Worm (Caenorhabditis elegans) whole organism, L4/young adult: ENCODE data around the gene gst-9.
A peak's percentile ranks its signal among the peaks of the same experiment; 100 is the strongest.
"Not testable (repeated sequence)": the region's sequence is repeated elsewhere in the genome, so short reads cannot be mapped to it uniquely, and the experiment has no call there.

Source experiments
- W03F9.2 ChIP-seq: fragments of 150-350 bp; optimal IDR thresholded peaks from 2 replicates; lab custom pipeline; 2014; ENCODE audit warnings: missing biosample characterization, missing genetic modification characterization
- dao-5 ChIP-seq: sonication (generic microtip); optimal IDR thresholded peaks from 2 replicates; lab custom pipeline; 2016; ENCODE audit warnings: missing genotype, missing genetic modification characterization, moderate library complexity, missing compliant biosample characterization
- him-1 ChIP-seq: sonication (generic microtip); optimal IDR thresholded peaks from 2 replicates; lab custom pipeline; 2016; ENCODE audit warnings: missing genotype, missing genetic modification reagents, missing genetic modification characterization, missing compliant biosample characterization

The gst-9 gene

ce11 chrII:4892594-4892993 is 1.2 kb downstream of the gst-9 start, which contains the start of gene msp-33:
Gene msp-33, minus strand, starts transcription at chrII:4892694.
- TF ChIP-seq W03F9.2 (tag; lab: Kevin White, UChicago) (no peak), him-1 (tag; lab: Kevin White, UChicago) (no peak), dao-5 (tag; lab: Kevin White, UChicago) (no peak)

DNA sequence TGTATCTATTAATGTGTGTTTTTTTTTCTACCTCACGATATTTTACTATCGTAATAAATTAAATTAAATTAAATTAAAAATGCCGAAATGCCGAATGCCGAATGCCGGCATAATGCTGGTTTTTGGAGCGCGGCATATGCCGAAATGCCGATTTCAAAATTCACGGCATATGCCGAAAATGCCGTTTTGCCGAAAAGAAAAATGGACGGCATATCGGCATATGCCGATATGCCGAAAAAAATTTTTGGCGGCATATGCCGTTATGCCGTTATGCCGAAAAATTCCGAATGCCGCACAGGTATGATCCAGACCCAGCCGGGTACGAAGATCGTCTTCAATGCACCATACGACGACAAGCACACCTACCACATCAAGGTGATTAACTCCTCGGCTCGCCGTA is 7.1 kb downstream of the gst-9 start, which contains the start of gene msp-32:
TSS of gene msp-32 (plus strand) at position 301 of the 400 bp plus-strand sequence.
- not testable (repeated sequence) for TF ChIP-seq W03F9.2, dao-5, him-1 (tag; lab: Kevin White, UChicago)

ce11 chrII:4902035-4902434 is 10.7 kb downstream of the gst-9 start, which contains the start of gene R05F9.9:
Gene R05F9.9, minus strand, starts transcription at chrII:4902100.
- TF ChIP-seq dao-5 (tag; lab: Kevin White, UChicago) = no peak
- no peak for TF ChIP-seq him-1 (tag; lab: Kevin White, UChicago)
- TF ChIP-seq W03F9.2 (tag; lab: Kevin White, UChicago) = no peak

DNA sequence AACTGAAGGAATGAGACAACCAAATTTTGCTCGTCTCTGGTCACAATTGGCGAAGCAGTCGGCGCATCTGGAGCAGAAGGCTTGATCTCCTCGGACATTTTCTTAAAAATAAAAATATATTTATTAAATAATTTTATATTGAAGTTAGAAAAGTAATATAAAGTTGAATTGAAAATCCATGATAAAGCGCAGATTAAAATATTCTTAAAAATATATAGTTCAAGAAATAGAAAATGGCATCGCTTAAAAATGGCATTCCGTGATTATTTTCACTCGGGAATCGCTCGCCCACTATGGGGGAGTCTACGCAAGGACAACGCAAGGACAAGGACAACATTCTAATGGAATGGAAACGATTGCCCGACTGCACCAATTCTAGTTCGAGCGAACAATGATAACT is 12.3 kb downstream of the gst-9 start, which contains the start of gene sgt-1:
TSS of gene sgt-1 (minus strand) at position 101 of the 400 bp plus-strand sequence.
- not testable (repeated sequence) for TF ChIP-seq W03F9.2, dao-5, him-1 (tag; lab: Kevin White, UChicago)

- TF ChIP-seq W03F9.2 (tag; lab: Kevin White, UChicago) (peak; percentile 88), him-1 (tag; lab: Kevin White, UChicago) (no peak), dao-5 (tag; lab: Kevin White, UChicago) (no peak)
Observed at ce11 chrII:4904277-4904676, 12.9 kb downstream of the gst-9 start.

ce11 chrII:4904778-4905177 is 13.4 kb downstream of the gst-9 start, which contains the start of gene btbd-10:
Gene btbd-10, plus strand, starts transcription at chrII:4905008.
- TF ChIP-seq him-1 (tag; lab: Kevin White, UChicago) (no peak), dao-5 (tag; lab: Kevin White, UChicago) (no peak), W03F9.2 (tag; lab: Kevin White, UChicago) (no peak)

- no peak for TF ChIP-seq him-1 (tag; lab: Kevin White, UChicago)
- no peak for TF ChIP-seq W03F9.2 (tag; lab: Kevin White, UChicago)
- TF ChIP-seq dao-5 (tag; lab: Kevin White, UChicago) = no peak
Observed at ce11 chrII:4905331-4905730, 13.9 kb downstream of the gst-9 start.

DNA sequence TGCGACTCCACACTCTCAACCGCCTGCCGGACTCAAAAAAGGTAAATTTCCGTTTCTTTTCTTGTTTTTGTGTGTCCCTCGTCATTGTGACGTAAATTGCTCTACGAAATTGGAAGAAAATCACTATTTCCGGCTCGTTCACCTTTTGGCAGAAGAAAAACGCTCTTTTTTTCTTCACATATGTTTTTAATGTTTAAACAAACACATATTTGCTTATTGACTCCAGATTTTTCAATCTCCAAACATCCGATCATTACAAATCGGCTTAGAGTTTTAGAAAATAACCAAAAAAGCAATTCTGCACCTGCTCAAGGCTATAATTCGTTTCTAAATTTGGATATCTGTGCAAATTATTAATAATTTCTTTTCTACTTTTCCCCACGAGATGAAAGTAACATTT is 14.5 kb downstream of the gst-9 start:
- TF ChIP-seq W03F9.2 (tag; lab: Kevin White, UChicago) (no peak), him-1 (tag; lab: Kevin White, UChicago) (no peak), dao-5 (tag; lab: Kevin White, UChicago) (no peak)

DNA sequence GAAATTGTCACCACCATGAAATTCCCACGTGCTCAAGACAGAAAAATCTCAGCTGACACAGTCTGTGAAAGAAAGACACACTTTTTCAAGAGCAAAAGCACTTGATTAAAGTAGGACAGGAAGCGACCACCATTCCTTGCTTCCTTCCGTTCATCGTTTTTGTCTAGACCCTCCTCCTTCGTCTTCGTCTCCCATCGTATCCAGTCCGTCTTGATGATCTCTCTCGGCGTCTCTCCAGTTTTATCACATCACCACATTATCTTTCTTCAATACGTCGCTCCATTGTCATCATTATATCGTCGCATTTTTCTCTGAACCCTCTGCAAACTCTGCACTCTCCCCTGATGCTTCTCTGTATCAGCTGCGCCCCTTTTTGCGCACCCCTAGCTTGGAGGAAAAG is 16.8 kb downstream of the gst-9 start:
- TF ChIP-seq dao-5 (tag; lab: Kevin White, UChicago) (no peak), W03F9.2 (tag; lab: Kevin White, UChicago) (no peak), him-1 (tag; lab: Kevin White, UChicago) (no peak)

ce11 chrII:4914214-4914613 is 22.8 kb downstream of the gst-9 start, which contains the start of gene R05F9.11:
Gene R05F9.11, minus strand, starts transcription at chrII:4914218.
- TF ChIP-seq dao-5 (tag; lab: Kevin White, UChicago) = no peak
- no peak for TF ChIP-seq W03F9.2 (tag; lab: Kevin White, UChicago)
- TF ChIP-seq him-1 (tag; lab: Kevin White, UChicago) = no peak

DNA sequence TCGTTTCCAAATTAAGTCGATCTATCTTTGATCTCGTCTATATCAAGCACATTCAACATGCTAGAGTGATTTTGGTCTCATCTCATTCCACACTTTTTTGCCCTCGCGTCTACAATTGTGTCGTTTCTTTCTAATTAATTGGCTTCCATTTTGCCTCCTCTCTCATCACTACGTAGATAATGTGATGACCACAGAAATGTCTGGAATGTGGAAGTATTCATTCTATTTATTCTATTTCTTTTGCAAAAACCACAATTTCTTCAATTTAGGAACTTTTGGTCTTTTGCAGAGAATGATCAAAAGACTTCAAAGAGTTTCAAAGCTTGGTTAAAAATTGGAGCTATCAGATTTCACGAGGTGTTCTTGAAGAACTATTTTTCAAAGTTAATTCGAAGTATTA is 24.2 kb downstream of the gst-9 start:
- TF ChIP-seq dao-5 (tag; lab: Kevin White, UChicago) (no peak), him-1 (tag; lab: Kevin White, UChicago) (no peak), W03F9.2 (tag; lab: Kevin White, UChicago) (no peak)

DNA sequence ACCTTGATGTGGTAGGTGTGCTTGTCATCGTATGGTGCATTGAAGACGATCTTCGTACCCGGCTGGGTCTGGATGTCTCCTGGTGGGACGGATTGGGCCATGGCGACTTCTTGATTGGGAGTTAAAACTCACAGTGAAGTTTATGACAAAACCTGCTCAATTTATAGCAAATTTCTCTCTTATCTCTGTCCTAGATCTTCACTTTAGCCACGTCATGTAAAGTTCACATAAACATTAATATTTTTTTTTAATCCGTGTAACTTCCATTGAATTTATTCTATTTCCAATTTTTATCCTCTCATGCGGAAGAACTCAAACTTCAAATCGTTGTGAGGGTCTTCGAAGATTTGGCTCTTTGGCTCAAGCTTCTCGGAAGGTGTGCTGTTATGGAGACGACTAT is 25.1 kb downstream of the gst-9 start, which contains the start of gene msp-31:
TSS of gene msp-31 (minus strand) at position 101 of the 400 bp plus-strand sequence.
- TF ChIP-seq dao-5, W03F9.2, him-1 (tag; lab: Kevin White, UChicago): not testable (repeated sequence)

DNA sequence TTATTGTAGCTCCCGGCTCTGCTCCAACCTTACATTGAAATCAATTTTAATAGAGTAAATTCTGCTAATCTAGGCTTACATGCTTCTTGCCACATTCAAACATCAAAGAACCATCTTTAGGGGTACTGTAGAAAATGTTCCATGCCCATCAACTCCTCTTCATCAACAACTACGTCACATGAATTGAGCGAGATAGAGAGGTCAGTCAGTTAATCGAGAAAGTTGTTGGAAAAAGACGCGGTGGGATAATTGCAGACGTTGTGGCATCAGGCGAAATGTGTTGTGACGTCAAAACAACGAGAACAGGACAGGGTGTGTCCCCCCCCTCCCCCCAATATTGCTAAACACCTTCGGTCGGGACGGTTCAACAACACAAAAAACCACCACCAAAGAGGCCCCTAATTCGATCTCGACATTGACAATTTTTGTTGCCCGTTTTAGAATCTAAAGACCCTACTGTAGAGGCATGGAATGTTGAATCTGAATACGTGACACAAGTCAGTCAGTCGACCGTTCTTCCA is 27.2 kb downstream of the gst-9 start:
- TF ChIP-seq dao-5 (tag; lab: Kevin White, UChicago) (no peak), W03F9.2 (tag; lab: Kevin White, UChicago) (no peak), him-1 (tag; lab: Kevin White, UChicago) (no peak)

DNA sequence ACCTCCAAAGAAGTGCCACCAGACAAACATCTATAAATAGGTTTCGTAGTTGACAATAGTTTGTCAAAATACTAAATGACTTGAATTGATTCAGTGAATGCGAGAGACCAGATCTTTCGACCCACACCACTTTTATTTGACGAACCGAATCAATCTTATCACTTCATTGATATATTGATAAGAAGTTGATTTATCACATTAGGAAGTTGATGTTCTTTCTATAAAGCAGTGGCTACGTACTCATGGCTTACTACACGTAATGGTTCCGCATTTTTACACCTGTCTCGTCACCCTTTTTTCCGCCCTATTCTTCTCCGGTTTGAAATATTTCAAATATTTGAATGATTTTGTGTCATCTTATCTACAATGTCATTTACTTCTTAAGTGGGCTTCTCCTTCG is 29.2 kb downstream of the gst-9 start:
- TF ChIP-seq W03F9.2 (tag; lab: Kevin White, UChicago) = no peak
- no peak for TF ChIP-seq him-1 (tag; lab: Kevin White, UChicago)
- no peak for TF ChIP-seq dao-5 (tag; lab: Kevin White, UChicago)
